Worm (Caenorhabditis elegans): ENCODE results near the gene T24C2.3.
A peak's percentile ranks its signal among the peaks of the same experiment; 100 is the strongest.

The T24C2.3 gene

ce11 chrX:14525325-14526305 is 17.7 kb upstream of the T24C2.3 start (continued):
- TF ChIP-seq dmd-8 (GFP tag; IDR thresholded peaks at IDR 0.05) (peak; percentile 79; the same call in 1 of the 2 replicates), madf-5 (GFP tag; IDR thresholded peaks at IDR 0.05) (peak; percentile 78 to 98), mxl-2 (GFP tag; conservative IDR thresholded peaks at IDR 0.05) (peak; percentile 62), unc-39 (tag; optimal IDR thresholded peaks at IDR 0.05) (peak; percentile 8), ZK337.2 (GFP tag; IDR thresholded peaks at IDR 0.05) (peak; percentile 92), nhr-77 (tag; optimal IDR thresholded peaks at IDR 0.05) (peak; percentile 100), lin-38 (GFP tag; IDR thresholded peaks at IDR 0.05) (peak; percentile 91), nhr-28 (tag; optimal IDR thresholded peaks at IDR 0.05) (peak; percentile 88), dmd-9 (GFP tag; IDR thresholded peaks at IDR 0.05) (peak; percentile 93), nhr-41 (GFP tag; IDR thresholded peaks at IDR 0.05) (peak; percentile 73; the same call in 1 of the 2 replicates), daf-19 (GFP tag; conservative IDR thresholded peaks at IDR 0.05) (peak; percentile 99), ceh-82 (tag; optimal IDR thresholded peaks at IDR 0.05) (peak; percentile 84), mes-2 (tag; optimal IDR thresholded peaks at IDR 0.05; ENCODE audit: poor library complexity, severe bottlenecking) (peak; percentile 99), skn-1 (tag; optimal IDR thresholded peaks at IDR 0.05) (peak; percentile 68), cey-2 (tag; optimal IDR thresholded peaks at IDR 0.05; ENCODE audit: borderline replicate concordance, insufficient read depth) (peak; percentile 33), lin-1 (GFP tag; IDR thresholded peaks at IDR 0.05) (peak; percentile 97), aly-2 (tag; optimal IDR thresholded peaks at IDR 0.05) (peak; percentile 37), ZK546.5 (tag; optimal IDR thresholded peaks at IDR 0.05) (peak; percentile 39 to 81), R02D3.7 (tag; optimal IDR thresholded peaks at IDR 0.05) (no peak), Y5F2A.4 (GFP tag; optimal IDR thresholded peaks at IDR 0.05) (peak; percentile 97), zfp-3 (GFP tag; conservative IDR thresholded peaks at IDR 0.05) (peak; percentile 99), attf-4 (tag; optimal IDR thresholded peaks at IDR 0.05) (peak; percentile 81), dpl-1 (GFP tag; optimal IDR thresholded peaks at IDR 0.05) (peak; percentile 76), aha-1 (tag) (peak; percentile 98), tra-1 (GFP tag; IDR thresholded peaks at IDR 0.05) (peak; percentile 99), fos-1 (tag; optimal IDR thresholded peaks at IDR 0.05) (peak; percentile 96), lin-15B (tag; optimal IDR thresholded peaks at IDR 0.05) (peak; percentile 71), rbr-2 (tag; optimal IDR thresholded peaks at IDR 0.05) (peak; percentile 99), hif-1 (tag; optimal IDR thresholded peaks at IDR 0.05) (peak; percentile 78 to 91), daf-8 (GFP tag; IDR thresholded peaks at IDR 0.05) (peak; percentile 68; the same call in 1 of the 2 replicates), D1046.2 (GFP tag; IDR thresholded peaks at IDR 0.05) (peak; percentile 95), ceh-32 (tag; optimal IDR thresholded peaks at IDR 0.05; ENCODE audit: poor library complexity) (peak; percentile 92), dve-1 (tag; optimal IDR thresholded peaks at IDR 0.05; ENCODE audit: insufficient read depth) (peak; percentile 100)

ce11 chrX:14527559-14527958 is 15.8 kb upstream of the T24C2.3 start, which contains the start of gene nspc-18:
Gene nspc-18 (minus strand): TSS chrX:14527659.
- TF ChIP-seq skn-1 (tag; optimal IDR thresholded peaks at IDR 0.05) (no peak), duxl-1 (tag; optimal IDR thresholded peaks at IDR 0.05; ENCODE audit: poor library complexity) (no peak), dve-1 (tag; optimal IDR thresholded peaks at IDR 0.05; ENCODE audit: insufficient read depth) (no peak), ctbp-1 (GFP tag; IDR thresholded peaks at IDR 0.05) (no peak), ceh-62 (tag; optimal IDR thresholded peaks at IDR 0.05) (no peak), mep-1 (tag; optimal IDR thresholded peaks at IDR 0.05) (no peak), zfp-3 (GFP tag; conservative IDR thresholded peaks at IDR 0.05) (no peak), nhr-6 (tag; optimal IDR thresholded peaks at IDR 0.05) (no peak), ceh-82 (tag; optimal IDR thresholded peaks at IDR 0.05) (no peak), hlh-30 (tag; optimal IDR thresholded peaks at IDR 0.05; ENCODE audit: insufficient read depth) (no peak), ZK546.5 (tag; optimal IDR thresholded peaks at IDR 0.05) (no peak), aha-1 (tag) (no peak), ceh-32 (tag; optimal IDR thresholded peaks at IDR 0.05; ENCODE audit: poor library complexity) (no peak), Y48G9A.11 (GFP tag; IDR thresholded peaks at IDR 0.05) (no peak), R02D3.7 (tag; optimal IDR thresholded peaks at IDR 0.05) (no peak)

All from whole organism, L4 larva.